Worm (Caenorhabditis elegans) whole organism, early embryonic: Measurements from ENCODE around the gene Y51H4A.24.

Experiments
- B0310.2 ChIP-seq: sonication (generic microtip); optimal IDR thresholded peaks from 2 replicates; lab custom pipeline; 2016; ENCODE audit warnings: mild to moderate bottlenecking, missing genetic modification characterization, missing compliant biosample characterization
- aly-1 ChIP-seq: sonication (generic microtip); optimal IDR thresholded peaks from 2 replicates; lab custom pipeline; 2016; ENCODE audit warnings: missing genetic modification characterization, missing compliant biosample characterization
- ama-1 ChIP-seq: fragments of 150-350 bp; optimal IDR thresholded peaks from 2 replicates; lab custom pipeline; 2014
- ceh-13 ChIP-seq: fragments of 200-800 bp; sonication (Bioruptor generic); optimal IDR thresholded peaks from 2 replicates; lab custom pipeline; 2018; ENCODE audit warnings: mild to moderate bottlenecking, missing genetic modification characterization, missing compliant biosample characterization
- flt-1 ChIP-seq: fragments of 200-800 bp; sonication (Bioruptor generic); IDR thresholded peaks from 2 replicates; pipeline ENCODE4 v1.3.6; 2022; ENCODE audit warnings: missing genetic modification characterization, missing compliant biosample characterization
- hmg-4 ChIP-seq: fragments of 200-800 bp; sonication (Bioruptor generic); optimal IDR thresholded peaks from 2 replicates; lab custom pipeline; 2018; ENCODE audit warnings: mild to moderate bottlenecking, missing genetic modification characterization, missing compliant biosample characterization
- hnd-1 ChIP-seq: sonication (generic microtip); optimal IDR thresholded peaks from 2 replicates; lab custom pipeline; 2016; ENCODE audit warnings: missing genetic modification characterization, missing compliant biosample characterization

- TF ChIP-seq ceh-13 (no peak), ama-1 (no peak), hmg-4 (GFP tag; lab: Kevin White, UChicago) (no peak), flt-1 (GFP tag; lab: Robert Waterston, UW) (no peak), B0310.2 (tag; lab: Kevin White, UChicago) (no peak), aly-1 (tag; lab: Kevin White, UChicago) (no peak), hnd-1 (tag; lab: Kevin White, UChicago) (no peak)
These were observed 20.3 kb downstream of the Y51H4A.24 start, which contains the start of gene Y51H4A.22 for ce11 chrIV:16720412-16720811.
